Worm (Caenorhabditis elegans) whole organism, L2 larva: ENCODE results near the gene col-149.

ENCODE experiments used
- C34F6.9 ChIP-seq: fragments of 150-350 bp; optimal IDR thresholded peaks from 2 replicates; lab custom pipeline; 2014; ENCODE audit warnings: missing biosample characterization, missing genetic modification characterization
- F13H6.1 ChIP-seq: sonication (generic microtip); optimal IDR thresholded peaks from 2 replicates; lab custom pipeline; 2016; ENCODE audit warnings: missing genetic modification characterization, missing compliant biosample characterization
- ZK546.5 ChIP-seq: sonication (generic microtip); optimal IDR thresholded peaks from 2 replicates; lab custom pipeline; 2017; ENCODE audit warnings: missing biosample characterization, missing genetic modification characterization
- alr-1 ChIP-seq: fragments of 150-350 bp; optimal IDR thresholded peaks from 2 replicates; lab custom pipeline; 2014; ENCODE audit warnings: missing biosample characterization, missing genetic modification characterization
- aly-2 ChIP-seq: fragments of 150-350 bp; optimal IDR thresholded peaks from 2 replicates; lab custom pipeline; 2014; ENCODE audit warnings: missing biosample characterization, missing genetic modification characterization
- ama-1 ChIP-seq: fragments of 150-350 bp; optimal IDR thresholded peaks from 2 replicates; lab custom pipeline; 2018; ENCODE audit warnings: inconsistent platforms
- blmp-1 ChIP-seq: sonication (generic microtip); optimal IDR thresholded peaks from 2 replicates; lab custom pipeline; 2017; ENCODE audit warnings: missing genetic modification characterization, mild to moderate bottlenecking, missing compliant biosample characterization, antibody characterized with exemption, moderate library complexity; ENCODE audit not compliant: insufficient read depth
- ceh-16 ChIP-seq: fragments of 150-350 bp; optimal IDR thresholded peaks from 2 replicates; lab custom pipeline; 2014; ENCODE audit warnings: missing biosample characterization, missing genetic modification characterization
- ceh-82 ChIP-seq: fragments of 150-350 bp; optimal IDR thresholded peaks from 2 replicates; lab custom pipeline; 2014; ENCODE audit warnings: missing biosample characterization, missing genetic modification characterization
- crh-2 ChIP-seq: sonication (generic microtip); optimal IDR thresholded peaks from 2 replicates; lab custom pipeline; 2017; ENCODE audit warnings: missing biosample characterization, missing genetic modification characterization
- dmd-4 ChIP-seq: sonication (generic microtip); optimal IDR thresholded peaks from 2 replicates; lab custom pipeline; 2017; ENCODE audit warnings: missing biosample characterization, missing genetic modification characterization
- elt-1 ChIP-seq: fragments of 150-350 bp; optimal IDR thresholded peaks from 2 replicates; lab custom pipeline; 2014; ENCODE audit warnings: missing biosample characterization, missing genetic modification characterization
- elt-3 ChIP-seq: sonication (generic microtip); optimal IDR thresholded peaks from 2 replicates; lab custom pipeline; 2017; ENCODE audit warnings: missing biosample characterization, missing genetic modification characterization
- fos-1 ChIP-seq: fragments of 150-350 bp; optimal IDR thresholded peaks from 2 replicates; lab custom pipeline; 2014; ENCODE audit warnings: missing biosample characterization, missing genetic modification characterization
- gmeb-1 ChIP-seq: fragments of 150-350 bp; optimal IDR thresholded peaks from 2 replicates; lab custom pipeline; 2014; ENCODE audit warnings: missing biosample characterization, missing genetic modification characterization
- lin-39 ChIP-seq: fragments of 150-350 bp; optimal IDR thresholded peaks from 2 replicates; lab custom pipeline; 2014; ENCODE audit warnings: missing biosample characterization, missing genetic modification reagents, missing genetic modification characterization
- lsy-2 ChIP-seq, 2 experiments: fragments of 150-350 bp in 1 of 2; sonication (generic microtip) in 1 of 2; optimal IDR thresholded peaks; 2 replicates each; lab custom pipeline; 2014 to 2017; ENCODE audit warnings: missing biosample characterization in 2 of 2, missing genetic modification characterization in 2 of 2
- mab-5 ChIP-seq: fragments of 150-350 bp; optimal IDR thresholded peaks from 2 replicates; lab custom pipeline; 2014; ENCODE audit warnings: missing biosample characterization, missing genetic modification characterization
- mdl-1 ChIP-seq, 2 experiments: fragments of 150-350 bp in 1 of 2; sonication (generic microtip) in 1 of 2; optimal IDR thresholded peaks; 2 replicates each; lab custom pipeline; 2017; ENCODE audit warnings: missing biosample characterization in 2 of 2, missing genetic modification characterization in 2 of 2
- nhr-10 ChIP-seq: sonication (generic microtip); optimal IDR thresholded peaks from 2 replicates; lab custom pipeline; 2017; ENCODE audit warnings: missing biosample characterization, missing genetic modification characterization
- nhr-11 ChIP-seq: fragments of 150-350 bp; optimal IDR thresholded peaks from 2 replicates; lab custom pipeline; 2014; ENCODE audit warnings: missing biosample characterization, missing genetic modification characterization
- nhr-12 ChIP-seq: fragments of 150-350 bp; optimal IDR thresholded peaks from 2 replicates; lab custom pipeline; 2014; ENCODE audit warnings: missing biosample characterization, missing genetic modification characterization
- nhr-21 ChIP-seq: fragments of 150-350 bp; optimal IDR thresholded peaks from 2 replicates; lab custom pipeline; 2014; ENCODE audit warnings: missing biosample characterization, missing genetic modification characterization
- nhr-23 ChIP-seq: fragments of 150-350 bp; optimal IDR thresholded peaks from 2 replicates; lab custom pipeline; 2014; ENCODE audit warnings: missing biosample characterization, missing genetic modification reagents, missing genetic modification characterization
- nhr-25 ChIP-seq: fragments of 150-350 bp; sonication (generic microtip); optimal IDR thresholded peaks from 3 replicates; lab custom pipeline; 2014; ENCODE audit warnings: missing biosample characterization, missing genetic modification characterization
- nhr-6 ChIP-seq: fragments of 150-350 bp; optimal IDR thresholded peaks from 2 replicates; lab custom pipeline; 2014; ENCODE audit warnings: missing biosample characterization, missing genetic modification characterization
- nhr-77 ChIP-seq: fragments of 150-350 bp; optimal IDR thresholded peaks from 2 replicates; lab custom pipeline; 2014; ENCODE audit warnings: missing biosample characterization, missing genetic modification characterization
- peb-1 ChIP-seq: fragments of 150-350 bp; optimal IDR thresholded peaks from 2 replicates; lab custom pipeline; 2014; ENCODE audit warnings: missing biosample characterization, missing genetic modification characterization
- sma-3 ChIP-seq: sonication (generic microtip); optimal IDR thresholded peaks from 2 replicates; lab custom pipeline; 2016; ENCODE audit warnings: missing genetic modification reagents, missing genetic modification characterization, missing compliant biosample characterization
- sma-9 ChIP-seq, 2 experiments: fragments of 150-350 bp in 1 of 2; sonication (generic microtip) in 1 of 2; optimal IDR thresholded peaks; 2 replicates each; lab custom pipeline; 2014 to 2016; ENCODE audit warnings: missing genetic modification characterization in 2 of 2, mild to moderate bottlenecking in 1 of 2, missing biosample characterization in 1 of 2, missing compliant biosample characterization in 1 of 2, missing genetic modification reagents in 1 of 2, moderate library complexity in 1 of 2
- snpc-4 ChIP-seq: fragments of 150-350 bp; optimal IDR thresholded peaks from 2 replicates; lab custom pipeline; 2014; ENCODE audit warnings: missing biosample characterization, missing genetic modification characterization
- unc-39 ChIP-seq: fragments of 150-350 bp; optimal IDR thresholded peaks from 2 replicates; lab custom pipeline; 2014; ENCODE audit warnings: missing biosample characterization, missing genetic modification characterization
- unc-55 ChIP-seq: fragments of 150-350 bp; sonication (generic microtip); optimal IDR thresholded peaks from 3 replicates; lab custom pipeline; 2014; ENCODE audit warnings: missing biosample characterization, missing genetic modification reagents, missing genetic modification characterization
- unc-62 ChIP-seq: fragments of 150-350 bp; optimal IDR thresholded peaks from 2 replicates; lab custom pipeline; 2014; ENCODE audit warnings: missing biosample characterization, missing genetic modification reagents, missing genetic modification characterization
- zag-1 ChIP-seq: fragments of 150-350 bp; optimal IDR thresholded peaks from 2 replicates; lab custom pipeline; 2014; ENCODE audit warnings: missing biosample characterization, missing genetic modification characterization
- ztf-11 ChIP-seq: sonication (generic microtip); optimal IDR thresholded peaks from 2 replicates; lab custom pipeline; 2017; ENCODE audit warnings: missing biosample characterization, missing genetic modification characterization
- ztf-4 ChIP-seq: fragments of 150-350 bp; optimal IDR thresholded peaks from 2 replicates; lab custom pipeline; 2014; ENCODE audit warnings: missing biosample characterization, missing genetic modification characterization

Gene col-149

DNA sequence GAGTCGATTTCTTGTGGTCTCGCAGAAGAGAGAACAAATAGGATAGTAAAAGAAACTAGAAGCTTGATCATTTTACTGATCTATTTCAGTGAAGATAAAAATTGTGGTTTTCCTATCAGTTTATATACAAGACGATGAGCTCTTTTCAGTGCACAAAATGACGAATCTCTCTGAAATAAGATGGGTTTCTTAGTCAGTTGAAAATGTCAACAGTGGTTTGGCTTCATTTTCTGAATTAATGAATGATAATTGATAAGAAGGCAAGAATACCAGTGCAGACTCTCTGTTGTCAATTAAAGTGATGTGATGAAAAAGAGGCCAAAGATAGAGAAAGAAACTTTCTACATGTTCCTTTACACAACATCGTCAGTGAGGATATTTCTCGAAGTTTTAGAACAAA is 11.3 kb downstream of the col-149 start, which contains the start of gene lys-2:
TSS of gene lys-2 (minus strand) at position 101 of the 400 bp plus-strand sequence.
- peak; percentile 92 for TF ChIP-seq fos-1 (tag; lab: Kevin White, UChicago)
- TF ChIP-seq sma-9 (GFP tag; optimal IDR thresholded peaks at IDR 0.05; lab: Kevin White, UChicago), result peak; percentile 66
- TF ChIP-seq sma-9 (tag; optimal IDR thresholded peaks at IDR 0.05; lab: Kevin White, UChicago), result no peak
- TF ChIP-seq sma-3, result no peak
- TF ChIP-seq nhr-25 (tag; lab: Kevin White, UChicago), result no peak
- TF ChIP-seq crh-2 (tag; lab: Kevin White, UChicago), result peak; percentile 27

ce11 chrV:10280112-10280511 is 12.6 kb downstream of the col-149 start:
- no peak for TF ChIP-seq ceh-16 (tag; lab: Kevin White, UChicago)
- TF ChIP-seq sma-9 (GFP tag; optimal IDR thresholded peaks at IDR 0.05; lab: Kevin White, UChicago), result peak; percentile 24
- TF ChIP-seq sma-9 (tag; optimal IDR thresholded peaks at IDR 0.05; lab: Kevin White, UChicago), result no peak
- TF ChIP-seq fos-1 (tag; lab: Kevin White, UChicago), result peak; percentile 70
- peak; percentile 12 for TF ChIP-seq crh-2 (tag; lab: Kevin White, UChicago)
- TF ChIP-seq F13H6.1 (tag; lab: Kevin White, UChicago), result no peak
- TF ChIP-seq nhr-10 (tag; lab: Kevin White, UChicago), result no peak
- peak; percentile 47 for TF ChIP-seq gmeb-1 (tag; lab: Kevin White, UChicago)
- TF ChIP-seq zag-1 (tag; lab: Kevin White, UChicago), result no peak
- TF ChIP-seq alr-1 (tag; lab: Kevin White, UChicago), result no peak

ce11 chrV:10277579-10277978 is 15.1 kb downstream of the col-149 start, which contains the start of gene lys-1:
Gene lys-1 (plus strand): TSS chrV:10277904.
- peak; percentile 35 for TF ChIP-seq sma-9 (GFP tag; optimal IDR thresholded peaks at IDR 0.05; lab: Kevin White, UChicago)
- no peak for TF ChIP-seq sma-9 (tag; optimal IDR thresholded peaks at IDR 0.05; lab: Kevin White, UChicago)
- peak; percentile 95 for TF ChIP-seq fos-1 (tag; lab: Kevin White, UChicago)
- no peak for TF ChIP-seq nhr-10 (tag; lab: Kevin White, UChicago)

DNA sequence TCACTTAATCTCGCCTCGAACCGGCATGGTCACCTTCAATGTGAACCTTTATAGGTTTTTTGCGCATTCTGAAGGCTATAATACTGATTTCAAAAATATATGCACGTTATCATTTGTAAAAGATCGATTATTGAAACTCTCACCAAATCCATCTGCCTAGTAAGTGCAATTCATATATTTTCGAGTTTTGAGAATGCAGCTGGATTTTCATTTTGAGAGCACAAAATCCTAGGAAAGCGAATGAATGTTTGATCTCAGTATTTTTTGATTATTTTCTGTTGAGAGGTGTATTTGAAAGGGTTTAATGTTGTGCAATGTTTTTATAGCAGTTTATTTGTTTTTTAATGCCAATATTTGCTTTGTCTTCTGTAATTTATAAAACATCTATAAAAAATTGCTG is 16.6 kb downstream of the col-149 start:
- no peak for TF ChIP-seq sma-9 (GFP tag; optimal IDR thresholded peaks at IDR 0.05; lab: Kevin White, UChicago)
- no peak for TF ChIP-seq sma-9 (tag; optimal IDR thresholded peaks at IDR 0.05; lab: Kevin White, UChicago)

DNA sequence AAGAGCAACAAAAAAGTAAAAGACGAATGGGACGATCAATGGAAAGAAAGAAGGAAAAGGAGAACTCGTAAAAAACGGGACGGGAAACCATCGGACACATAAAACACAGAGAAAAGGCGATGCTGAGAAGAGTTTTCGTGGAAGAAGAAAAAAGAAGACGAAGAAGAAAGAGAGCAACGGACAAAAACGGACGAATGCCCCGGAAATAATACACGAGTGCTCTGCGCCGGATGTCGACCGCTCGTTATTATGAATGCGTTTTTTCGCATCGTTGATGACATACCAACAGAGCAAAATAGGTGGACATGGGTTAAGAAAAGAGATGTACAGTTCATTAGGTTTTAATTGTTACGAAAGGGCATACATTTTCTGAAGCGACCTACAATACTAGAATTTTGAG is 17.1 kb downstream of the col-149 start, which contains the start of gene Y22F5A.11:
TSS of gene Y22F5A.11 (minus strand) at position 28 of the 400 bp plus-strand sequence.
- TF ChIP-seq unc-62 (GFP tag; lab: Kevin White, UChicago), result no peak
- TF ChIP-seq ceh-82 (tag; lab: Kevin White, UChicago), result no peak
- no peak for TF ChIP-seq nhr-21 (tag; lab: Kevin White, UChicago)
- peak; percentile 37 for TF ChIP-seq unc-55 (GFP tag; lab: Kevin White, UChicago)
- no peak for TF ChIP-seq nhr-11 (tag; lab: Kevin White, UChicago)
- TF ChIP-seq nhr-6, result no peak
- no peak for TF ChIP-seq crh-2 (tag; lab: Kevin White, UChicago)
- peak in 1 of 2 experiments; percentile 22 for TF ChIP-seq lsy-2 (tag; optimal IDR thresholded peaks at IDR 0.05; lab: Kevin White, UChicago)
- no peak for TF ChIP-seq C34F6.9 (tag; lab: Kevin White, UChicago)
- no peak for TF ChIP-seq blmp-1 (tag; lab: Kevin White, UChicago)
- TF ChIP-seq snpc-4 (tag; lab: Kevin White, UChicago), result peak; percentile 51
- TF ChIP-seq ama-1 (lab: Kevin White, UChicago), result no peak
- no peak for TF ChIP-seq alr-1 (tag; lab: Kevin White, UChicago)
- no peak for TF ChIP-seq elt-1 (tag; lab: Kevin White, UChicago)
- no peak for TF ChIP-seq ZK546.5 (tag; lab: Kevin White, UChicago)
- TF ChIP-seq lin-39 (tag; lab: Kevin White, UChicago), result no peak
- TF ChIP-seq nhr-23, result no peak

DNA sequence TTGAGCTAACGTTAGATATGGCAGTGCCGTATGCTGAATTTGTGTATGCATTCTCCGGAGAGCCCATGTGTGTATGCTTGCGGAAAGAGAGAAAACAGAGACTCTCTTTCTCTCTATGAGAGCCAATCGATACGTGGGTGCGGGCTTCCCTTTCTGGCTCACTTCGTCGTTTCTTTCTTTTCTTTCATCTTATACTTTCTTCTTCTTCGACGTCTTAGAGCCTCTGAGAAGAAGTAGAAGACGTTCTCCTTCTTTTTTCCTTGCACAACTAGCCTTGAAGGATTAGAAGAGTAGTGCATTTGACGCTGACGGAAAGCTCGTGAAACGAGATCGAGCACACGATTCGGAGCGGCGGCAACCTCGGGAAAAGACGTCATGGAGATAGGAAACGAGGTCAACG is 18.8 kb downstream of the col-149 start:
- TF ChIP-seq crh-2 (tag; lab: Kevin White, UChicago) (peak; percentile 46), elt-1 (tag; lab: Kevin White, UChicago) (no peak), zag-1 (tag; lab: Kevin White, UChicago) (peak; percentile 73), unc-39 (tag; lab: Kevin White, UChicago) (no peak), sma-9 (GFP tag; optimal IDR thresholded peaks at IDR 0.05; lab: Kevin White, UChicago) (peak; percentile 60), sma-9 (tag; optimal IDR thresholded peaks at IDR 0.05; lab: Kevin White, UChicago) (no peak), blmp-1 (tag; lab: Kevin White, UChicago) (no peak), elt-3 (no peak), peb-1 (no peak), alr-1 (tag; lab: Kevin White, UChicago) (peak; percentile 25), nhr-12 (no peak), ztf-11 (tag; lab: Kevin White, UChicago) (no peak), F13H6.1 (tag; lab: Kevin White, UChicago) (peak; percentile 62), lin-39 (tag; lab: Kevin White, UChicago) (no peak), ama-1 (lab: Kevin White, UChicago) (no peak), nhr-6 (peak; percentile 62), nhr-23 (no peak), aly-2 (tag; lab: Kevin White, UChicago) (no peak), nhr-25 (tag; lab: Kevin White, UChicago) (no peak), unc-62 (GFP tag; lab: Kevin White, UChicago) (no peak), nhr-10 (tag; lab: Kevin White, UChicago) (no peak), nhr-77 (tag; lab: Kevin White, UChicago) (no peak), ceh-16 (tag; lab: Kevin White, UChicago) (no peak), mdl-1 (tag; optimal IDR thresholded peaks at IDR 0.05; lab: Kevin White, UChicago) (peak in 1 of 2 experiments; percentile 74), gmeb-1 (tag; lab: Kevin White, UChicago) (no peak), dmd-4 (no peak), ztf-4 (peak; percentile 37), lsy-2 (tag; optimal IDR thresholded peaks at IDR 0.05; lab: Kevin White, UChicago) (peak in 1 of 2 experiments; percentile 67), nhr-21 (tag; lab: Kevin White, UChicago) (no peak), fos-1 (tag; lab: Kevin White, UChicago) (no peak), mab-5 (peak; percentile 14)
